Worm (Caenorhabditis elegans): Measurements from ENCODE around the gene ZC250.5.

- TF ChIP-seq nhr-6 (tag; optimal IDR thresholded peaks at IDR 0.05) (no peak), zag-1 (tag; optimal IDR thresholded peaks at IDR 0.05) (no peak), blmp-1 (tag; optimal IDR thresholded peaks at IDR 0.05; ENCODE audit: insufficient read depth) (no peak), unc-62 (GFP tag; optimal IDR thresholded peaks at IDR 0.05) (no peak), elt-3 (tag; optimal IDR thresholded peaks at IDR 0.05) (no peak), skn-1 (tag; optimal IDR thresholded peaks at IDR 0.05) (no peak), nhr-77 (tag; optimal IDR thresholded peaks at IDR 0.05) (no peak), unc-55 (GFP tag; optimal IDR thresholded peaks at IDR 0.05) (no peak), nhr-25 (tag; optimal IDR thresholded peaks at IDR 0.05) (no peak), fos-1 (tag; optimal IDR thresholded peaks at IDR 0.05) (no peak), egl-27 (tag; optimal IDR thresholded peaks at IDR 0.05) (no peak), aly-2 (tag; optimal IDR thresholded peaks at IDR 0.05) (no peak)
Measured at ce11 chrV:5785372-5785771, 20.2 kb upstream of the ZC250.5 start, which contains the start of gene F44E7.7.

All from whole organism, L2 larva.